Worm (Caenorhabditis elegans) whole organism, L2 larva: Measurements from ENCODE around the gene C49C3.9.

Source experiments
- C34F6.9 ChIP-seq: fragments of 150-350 bp; optimal IDR thresholded peaks from 2 replicates; lab custom pipeline; 2014; ENCODE audit warnings: missing biosample characterization, missing genetic modification characterization
- F13H6.1 ChIP-seq: sonication (generic microtip); optimal IDR thresholded peaks from 2 replicates; lab custom pipeline; 2016; ENCODE audit warnings: missing genetic modification characterization, missing compliant biosample characterization
- R02D3.7 ChIP-seq: fragments of 150-350 bp; optimal IDR thresholded peaks from 2 replicates; lab custom pipeline; 2014; ENCODE audit warnings: missing biosample characterization, missing genetic modification characterization
- Y55F3AM.14 ChIP-seq: fragments of 200-800 bp; sonication (Bioruptor generic); optimal IDR thresholded peaks from 2 replicates; lab custom pipeline; 2018; ENCODE audit warnings: mild to moderate bottlenecking, missing genetic modification characterization, missing compliant biosample characterization
- alr-1 ChIP-seq: fragments of 150-350 bp; optimal IDR thresholded peaks from 2 replicates; lab custom pipeline; 2014; ENCODE audit warnings: missing biosample characterization, missing genetic modification characterization
- ama-1 ChIP-seq: fragments of 150-350 bp; optimal IDR thresholded peaks from 2 replicates; lab custom pipeline; 2018; ENCODE audit warnings: inconsistent platforms
- ceh-82 ChIP-seq: fragments of 150-350 bp; optimal IDR thresholded peaks from 2 replicates; lab custom pipeline; 2014; ENCODE audit warnings: missing biosample characterization, missing genetic modification characterization
- crh-2 ChIP-seq: sonication (generic microtip); optimal IDR thresholded peaks from 2 replicates; lab custom pipeline; 2017; ENCODE audit warnings: missing biosample characterization, missing genetic modification characterization
- dmd-4 ChIP-seq: sonication (generic microtip); optimal IDR thresholded peaks from 2 replicates; lab custom pipeline; 2017; ENCODE audit warnings: missing biosample characterization, missing genetic modification characterization
- egl-27 ChIP-seq: sonication (generic microtip); optimal IDR thresholded peaks from 3 replicates; lab custom pipeline; 2017; ENCODE audit warnings: missing biosample characterization, missing genetic modification reagents, missing genetic modification characterization
- elt-3 ChIP-seq: sonication (generic microtip); optimal IDR thresholded peaks from 2 replicates; lab custom pipeline; 2017; ENCODE audit warnings: missing biosample characterization, missing genetic modification characterization
- fos-1 ChIP-seq: fragments of 150-350 bp; optimal IDR thresholded peaks from 2 replicates; lab custom pipeline; 2014; ENCODE audit warnings: missing biosample characterization, missing genetic modification characterization
- gmeb-1 ChIP-seq: fragments of 150-350 bp; optimal IDR thresholded peaks from 2 replicates; lab custom pipeline; 2014; ENCODE audit warnings: missing biosample characterization, missing genetic modification characterization
- lin-13 ChIP-seq: fragments of 150-350 bp; optimal IDR thresholded peaks from 2 replicates; lab custom pipeline; 2014; ENCODE audit warnings: missing biosample characterization, missing genetic modification reagents, missing genetic modification characterization
- lin-39 ChIP-seq: fragments of 150-350 bp; optimal IDR thresholded peaks from 2 replicates; lab custom pipeline; 2014; ENCODE audit warnings: missing biosample characterization, missing genetic modification reagents, missing genetic modification characterization
- lsy-2 ChIP-seq, 2 experiments: fragments of 150-350 bp in 1 of 2; sonication (generic microtip) in 1 of 2; optimal IDR thresholded peaks; 2 replicates each; lab custom pipeline; 2014 to 2017; ENCODE audit warnings: missing biosample characterization in 2 of 2, missing genetic modification characterization in 2 of 2
- mab-5 ChIP-seq: fragments of 150-350 bp; optimal IDR thresholded peaks from 2 replicates; lab custom pipeline; 2014; ENCODE audit warnings: missing biosample characterization, missing genetic modification characterization
- nhr-10 ChIP-seq: sonication (generic microtip); optimal IDR thresholded peaks from 2 replicates; lab custom pipeline; 2017; ENCODE audit warnings: missing biosample characterization, missing genetic modification characterization
- nhr-11 ChIP-seq: fragments of 150-350 bp; optimal IDR thresholded peaks from 2 replicates; lab custom pipeline; 2014; ENCODE audit warnings: missing biosample characterization, missing genetic modification characterization
- nhr-12 ChIP-seq: fragments of 150-350 bp; optimal IDR thresholded peaks from 2 replicates; lab custom pipeline; 2014; ENCODE audit warnings: missing biosample characterization, missing genetic modification characterization
- nhr-129 ChIP-seq: fragments of 150-350 bp; optimal IDR thresholded peaks from 2 replicates; lab custom pipeline; 2014; ENCODE audit warnings: missing biosample characterization, missing genetic modification characterization
- nhr-21 ChIP-seq: fragments of 150-350 bp; optimal IDR thresholded peaks from 2 replicates; lab custom pipeline; 2014; ENCODE audit warnings: missing biosample characterization, missing genetic modification characterization
- nhr-237 ChIP-seq: fragments of 150-350 bp; optimal IDR thresholded peaks from 2 replicates; lab custom pipeline; 2014; ENCODE audit warnings: missing biosample characterization, missing genetic modification characterization
- nhr-25 ChIP-seq: fragments of 150-350 bp; sonication (generic microtip); optimal IDR thresholded peaks from 3 replicates; lab custom pipeline; 2014; ENCODE audit warnings: missing biosample characterization, missing genetic modification characterization
- nhr-6 ChIP-seq: fragments of 150-350 bp; optimal IDR thresholded peaks from 2 replicates; lab custom pipeline; 2014; ENCODE audit warnings: missing biosample characterization, missing genetic modification characterization
- nhr-77 ChIP-seq: fragments of 150-350 bp; optimal IDR thresholded peaks from 2 replicates; lab custom pipeline; 2014; ENCODE audit warnings: missing biosample characterization, missing genetic modification characterization
- peb-1 ChIP-seq: fragments of 150-350 bp; optimal IDR thresholded peaks from 2 replicates; lab custom pipeline; 2014; ENCODE audit warnings: missing biosample characterization, missing genetic modification characterization
- sem-4 ChIP-seq: fragments of 150-350 bp; optimal IDR thresholded peaks from 2 replicates; lab custom pipeline; 2014; ENCODE audit warnings: missing biosample characterization, missing genetic modification reagents, missing genetic modification characterization
- skn-1 ChIP-seq: sonication (generic microtip); optimal IDR thresholded peaks from 2 replicates; lab custom pipeline; 2017; ENCODE audit warnings: missing biosample characterization, missing genetic modification characterization
- snpc-4 ChIP-seq: fragments of 150-350 bp; optimal IDR thresholded peaks from 2 replicates; lab custom pipeline; 2014; ENCODE audit warnings: missing biosample characterization, missing genetic modification characterization
- unc-39 ChIP-seq: fragments of 150-350 bp; optimal IDR thresholded peaks from 2 replicates; lab custom pipeline; 2014; ENCODE audit warnings: missing biosample characterization, missing genetic modification characterization
- unc-55 ChIP-seq: fragments of 150-350 bp; sonication (generic microtip); optimal IDR thresholded peaks from 3 replicates; lab custom pipeline; 2014; ENCODE audit warnings: missing biosample characterization, missing genetic modification reagents, missing genetic modification characterization
- unc-62 ChIP-seq: fragments of 150-350 bp; optimal IDR thresholded peaks from 2 replicates; lab custom pipeline; 2014; ENCODE audit warnings: missing biosample characterization, missing genetic modification reagents, missing genetic modification characterization
- zag-1 ChIP-seq: fragments of 150-350 bp; optimal IDR thresholded peaks from 2 replicates; lab custom pipeline; 2014; ENCODE audit warnings: missing biosample characterization, missing genetic modification characterization
- ztf-1 ChIP-seq: fragments of 200-800 bp; sonication (Bioruptor generic); conservative IDR thresholded peaks from 2 replicates; pipeline ENCODE4 v1.3.6; 2022; ENCODE audit warnings: missing genetic modification characterization, missing compliant biosample characterization
- ztf-4 ChIP-seq: fragments of 150-350 bp; optimal IDR thresholded peaks from 2 replicates; lab custom pipeline; 2014; ENCODE audit warnings: missing biosample characterization, missing genetic modification characterization

The C49C3.9 gene

DNA sequence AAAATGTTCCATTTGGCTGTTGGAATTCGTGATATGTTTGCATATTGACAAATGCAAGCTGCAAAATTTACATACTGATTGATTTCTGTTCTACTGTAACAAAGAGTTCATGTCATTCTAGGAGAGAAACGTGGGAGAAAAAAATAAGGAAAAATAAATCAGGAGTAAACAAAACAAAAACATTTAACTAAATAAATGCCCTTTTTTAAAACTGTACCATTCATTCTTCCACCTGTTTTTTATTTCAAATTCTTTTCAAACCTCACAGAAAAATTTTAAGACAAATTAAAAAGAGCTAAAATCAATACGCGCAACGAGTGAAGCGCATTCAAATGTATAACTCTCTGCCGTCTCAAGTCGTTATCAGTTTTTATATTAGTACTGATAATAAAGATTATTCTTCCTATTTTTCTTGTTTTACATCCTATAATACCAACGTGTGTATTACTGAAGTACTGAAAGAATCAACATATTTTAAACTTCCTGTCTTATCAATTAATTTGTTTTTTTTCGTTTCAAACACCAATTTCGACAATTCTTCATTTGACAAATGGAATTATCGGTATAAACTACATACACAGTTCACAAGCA lies 3.1 kb downstream of the C49C3.9 start, which contains the start of gene C49C3.10:
TSS of gene C49C3.10 (minus strand) at position 51 of the 591 bp plus-strand sequence.
- TF ChIP-seq ama-1 (no peak), nhr-237 (tag; lab: Kevin White, UChicago) (no peak), crh-2 (tag; lab: Kevin White, UChicago) (peak; percentile 56), C34F6.9 (tag; lab: Kevin White, UChicago) (no peak), fos-1 (tag; lab: Kevin White, UChicago) (peak; percentile 74), ceh-82 (tag; lab: Kevin White, UChicago) (no peak), ztf-1 (no peak), nhr-12 (tag; lab: Kevin White, UChicago) (no peak), skn-1 (tag; lab: Kevin White, UChicago) (peak; percentile 55), gmeb-1 (no peak)

- TF ChIP-seq nhr-129 (tag; lab: Kevin White, UChicago) (peak; percentile 8), C34F6.9 (tag; lab: Kevin White, UChicago) (peak; percentile 61), unc-55 (GFP tag; lab: Kevin White, UChicago) (peak; percentile 54), unc-39 (tag; lab: Kevin White, UChicago) (no peak)
Measured at ce11 chrIV:17335031-17335430, 7.1 kb downstream of the C49C3.9 start, which contains the start of gene C49C3.8. Gene C49C3.8, plus strand, starts transcription at chrIV:17335203.

ce11 chrIV:17333542-17334281 lies 8.4 kb downstream of the C49C3.9 start, which contains the start of gene C49C3.15:
Gene C49C3.15, plus strand, starts transcription at chrIV:17334231.
- no peak for TF ChIP-seq egl-27 (tag; lab: Kevin White, UChicago)
- peak in 1 of 2 experiments; percentile 65 for TF ChIP-seq lsy-2 (tag; optimal IDR thresholded peaks at IDR 0.05; lab: Kevin White, UChicago)
- peak; percentile 41 for TF ChIP-seq nhr-129 (tag; lab: Kevin White, UChicago)
- no peak for TF ChIP-seq ceh-82 (tag; lab: Kevin White, UChicago)
- peak; percentile 61 for TF ChIP-seq unc-55 (GFP tag; lab: Kevin White, UChicago)
- no peak for TF ChIP-seq elt-3 (tag; lab: Kevin White, UChicago)
- TF ChIP-seq lin-39 (tag; lab: Kevin White, UChicago), result no peak
- TF ChIP-seq lin-13, result no peak
- no peak for TF ChIP-seq ama-1
- TF ChIP-seq sem-4 (tag; lab: Kevin White, UChicago), result no peak
- no peak for TF ChIP-seq alr-1 (tag; lab: Kevin White, UChicago)
- TF ChIP-seq snpc-4 (tag; lab: Kevin White, UChicago), result no peak
- peak; percentile 73 for TF ChIP-seq C34F6.9 (tag; lab: Kevin White, UChicago)
- TF ChIP-seq crh-2 (tag; lab: Kevin White, UChicago), result peak; percentile 62
- no peak for TF ChIP-seq nhr-77 (tag; lab: Kevin White, UChicago)

- TF ChIP-seq C34F6.9 (tag; lab: Kevin White, UChicago), result no peak
- no peak for TF ChIP-seq nhr-6
- TF ChIP-seq nhr-21 (tag; lab: Kevin White, UChicago), result no peak
- TF ChIP-seq crh-2 (tag; lab: Kevin White, UChicago), result no peak
- no peak for TF ChIP-seq F13H6.1
- no peak for TF ChIP-seq unc-62 (GFP tag; lab: Kevin White, UChicago)
- TF ChIP-seq zag-1 (tag; lab: Kevin White, UChicago), result no peak
- no peak for TF ChIP-seq nhr-11 (tag; lab: Kevin White, UChicago)
- TF ChIP-seq nhr-77 (tag; lab: Kevin White, UChicago), result no peak
- TF ChIP-seq egl-27 (tag; lab: Kevin White, UChicago), result no peak
- no peak for TF ChIP-seq peb-1
- TF ChIP-seq alr-1 (tag; lab: Kevin White, UChicago), result no peak
- no peak for TF ChIP-seq ztf-4 (tag; lab: Kevin White, UChicago)
- no peak for TF ChIP-seq Y55F3AM.14 (GFP tag; lab: Kevin White, UChicago)
- no peak for TF ChIP-seq nhr-237 (tag; lab: Kevin White, UChicago)
- TF ChIP-seq elt-3 (tag; lab: Kevin White, UChicago), result no peak
- TF ChIP-seq, all 48 proteins: peak for 0
Measured at ce11 chrIV:17332261-17332660, 9.9 kb downstream of the C49C3.9 start, which contains the start of gene C49C3.7. Gene C49C3.7, plus strand, starts transcription at chrIV:17332561.

- TF ChIP-seq nhr-237 (tag; lab: Kevin White, UChicago) (no peak), nhr-12 (tag; lab: Kevin White, UChicago) (no peak), nhr-10 (tag; lab: Kevin White, UChicago) (no peak), ceh-82 (tag; lab: Kevin White, UChicago) (no peak), fos-1 (tag; lab: Kevin White, UChicago) (no peak), nhr-25 (peak; percentile 12), R02D3.7 (tag; lab: Kevin White, UChicago) (no peak), lin-13 (peak; percentile 14), unc-62 (GFP tag; lab: Kevin White, UChicago) (no peak), mab-5 (tag; lab: Kevin White, UChicago) (no peak), unc-55 (GFP tag; lab: Kevin White, UChicago) (peak; percentile 29), lin-39 (tag; lab: Kevin White, UChicago) (no peak), sem-4 (tag; lab: Kevin White, UChicago) (no peak), egl-27 (tag; lab: Kevin White, UChicago) (no peak), lsy-2 (tag; optimal IDR thresholded peaks at IDR 0.05; lab: Kevin White, UChicago) (peak in 1 of 2 experiments; percentile 36), C34F6.9 (tag; lab: Kevin White, UChicago) (peak; percentile 31), nhr-6 (no peak), nhr-77 (tag; lab: Kevin White, UChicago) (no peak), zag-1 (tag; lab: Kevin White, UChicago) (no peak), dmd-4 (tag; lab: Kevin White, UChicago) (no peak)
Measured at ce11 chrIV:17331100-17331577, 11.0 kb downstream of the C49C3.9 start, which contains the start of gene C49C3.6. Gene C49C3.6, plus strand, starts transcription at chrIV:17331527.
